Worm (Caenorhabditis elegans) whole organism, L3 larva: ENCODE data around the gene ppm-1.D.

Source experiments
- ama-1 ChIP-seq: fragments of 150-350 bp; optimal IDR thresholded peaks from 2 replicates; lab custom pipeline; 2018
- ceh-16 ChIP-seq: sonication (generic microtip); optimal IDR thresholded peaks from 2 replicates; lab custom pipeline; 2017; ENCODE audit warnings: missing biosample characterization, missing genetic modification characterization
- ceh-28 ChIP-seq: fragments of 150-350 bp; optimal IDR thresholded peaks from 2 replicates; lab custom pipeline; 2014; ENCODE audit warnings: missing biosample characterization, missing genetic modification reagents, missing genetic modification characterization
- daf-12 ChIP-seq: fragments of 150-350 bp; optimal IDR thresholded peaks from 2 replicates; lab custom pipeline; 2014; ENCODE audit warnings: missing biosample characterization, missing genetic modification reagents, missing genetic modification characterization
- elt-2 ChIP-seq: sonication (generic microtip); optimal IDR thresholded peaks from 2 replicates; lab custom pipeline; 2016; ENCODE audit warnings: missing genetic modification reagents, mild to moderate bottlenecking, missing genetic modification characterization, missing compliant biosample characterization
- eor-1 ChIP-seq, 2 experiments: fragments of 150-350 bp; optimal IDR thresholded peaks; 2 replicates each; lab custom pipeline; 2014 to 2018; ENCODE audit warnings: missing biosample characterization in 2 of 2, missing genetic modification characterization in 2 of 2
- jun-1 ChIP-seq: fragments of 150-350 bp; optimal IDR thresholded peaks from 2 replicates; lab custom pipeline; 2014; ENCODE audit warnings: missing biosample characterization, missing genetic modification reagents, missing genetic modification characterization
- nfya-1 ChIP-seq: sonication (generic microtip); optimal IDR thresholded peaks from 2 replicates; lab custom pipeline; 2017; ENCODE audit warnings: missing genetic modification characterization, mild to moderate bottlenecking, missing compliant biosample characterization, antibody characterized with exemption, moderate library complexity; ENCODE audit not compliant: insufficient read depth
- nhr-12 ChIP-seq: fragments of 150-350 bp; optimal IDR thresholded peaks from 2 replicates; lab custom pipeline; 2014; ENCODE audit warnings: missing biosample characterization, missing genetic modification characterization
- nhr-43 ChIP-seq: sonication (generic microtip); optimal IDR thresholded peaks from 2 replicates; lab custom pipeline; 2016; ENCODE audit warnings: mild to moderate bottlenecking, missing genetic modification characterization, missing compliant biosample characterization; ENCODE audit not compliant: poor library complexity, severe bottlenecking
- nhr-76 ChIP-seq: fragments of 150-350 bp; sonication (generic microtip); optimal IDR thresholded peaks from 5 replicates; lab custom pipeline; 2014; ENCODE audit warnings: missing biosample characterization, missing genetic modification characterization
- snpc-4 ChIP-seq: fragments of 150-350 bp; optimal IDR thresholded peaks from 2 replicates; lab custom pipeline; 2014; ENCODE audit warnings: missing biosample characterization, missing genetic modification characterization
- unc-62 ChIP-seq: fragments of 150-350 bp; sonication (generic microtip); optimal IDR thresholded peaks from 4 replicates; lab custom pipeline; 2014; ENCODE audit warnings: missing biosample characterization, missing genetic modification reagents, missing genetic modification characterization
- ztf-4 ChIP-seq: fragments of 150-350 bp; optimal IDR thresholded peaks from 2 replicates; lab custom pipeline; 2014; ENCODE audit warnings: missing biosample characterization, missing genetic modification characterization

DNA sequence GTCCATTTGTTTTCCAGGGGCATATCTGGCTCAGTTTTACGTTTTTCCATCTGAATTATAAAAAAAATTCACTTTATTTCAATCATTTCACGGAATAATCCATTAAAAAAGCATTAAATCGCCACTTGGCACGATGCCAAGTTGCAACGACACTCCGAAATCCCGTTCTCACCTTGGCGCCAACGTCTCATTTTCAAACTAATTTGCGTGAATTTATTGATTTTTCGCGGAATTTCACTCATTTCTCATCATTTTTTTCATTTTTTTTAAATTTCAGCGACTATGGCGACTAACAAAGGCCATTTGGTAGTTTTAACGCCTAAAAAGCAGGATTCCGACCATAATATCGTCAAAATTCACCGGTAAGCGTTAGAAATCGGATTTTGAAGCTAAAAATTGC lies 44.5 kb downstream of the ppm-1.D start, which contains the start of gene H14E04.2:
- TF ChIP-seq nhr-76 (tag; lab: Kevin White, UChicago) (no peak), eor-1 (tag; optimal IDR thresholded peaks at IDR 0.05; lab: Kevin White, UChicago) (no peak), elt-2 (tag; lab: Kevin White, UChicago) (no peak), ceh-16 (tag; lab: Kevin White, UChicago) (no peak), unc-62 (no peak), jun-1 (tag; lab: Kevin White, UChicago) (peak; percentile 24), ceh-28 (tag; lab: Kevin White, UChicago) (peak; percentile 85), snpc-4 (peak; percentile 44), daf-12 (tag; lab: Kevin White, UChicago) (no peak), ama-1 (lab: Kevin White, UChicago) (no peak), nhr-12 (tag; lab: Kevin White, UChicago) (no peak), nhr-43 (no peak), nfya-1 (peak; percentile 80), ztf-4 (tag; lab: Kevin White, UChicago) (no peak)
